Fruit fly (Drosophila melanogaster): ENCODE measurements around the gene Sema1a.

DNA sequence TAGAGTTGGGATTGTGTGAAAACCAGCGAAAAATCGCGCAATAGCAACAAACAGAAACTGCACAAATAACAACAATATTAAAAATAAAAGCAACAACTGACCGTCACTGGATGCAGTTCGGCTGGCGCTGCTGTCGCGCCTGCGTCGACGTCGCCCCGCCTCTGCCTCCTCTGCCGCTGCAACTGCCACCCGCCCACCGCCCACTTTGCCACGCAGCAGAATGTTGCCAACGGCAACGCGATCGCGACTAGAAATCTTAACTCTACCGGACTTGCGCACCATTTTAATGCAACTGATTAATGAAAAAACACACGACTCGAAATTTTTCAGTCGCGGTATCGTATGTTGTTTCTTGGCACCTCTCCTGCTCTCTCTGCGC, 149.0 kb downstream of the Sema1a start:
- no peak for TF ChIP-seq CTCF (optimal IDR thresholded peaks at IDR 0.05)
- no peak for TF ChIP-seq CG8478 (optimal IDR thresholded peaks at IDR 0.05)

Measured in S2 (cell line).